Fruit fly (Drosophila melanogaster) whole organism, prepupa: ENCODE data around the gene CG14721.

Experiments used
- CG10631 ChIP-seq: fragments of 200-800 bp; sonication (Bioruptor generic); optimal IDR thresholded peaks from 2 replicates; lab custom pipeline; 2016; ENCODE audit warnings: missing biosample characterization, missing genetic modification characterization
- CG11294 ChIP-seq: fragments of 200-800 bp; sonication (Bioruptor generic); IDR thresholded peaks from 2 replicates; pipeline ENCODE4 v1.3.6; 2022; ENCODE audit warnings: missing biosample characterization, missing genetic modification characterization
- CG11762 ChIP-seq: fragments of 200-800 bp; sonication (Bioruptor generic); optimal IDR thresholded peaks from 3 replicates; lab custom pipeline; 2016; ENCODE audit warnings: missing biosample characterization, missing genetic modification characterization; ENCODE audit not compliant: insufficient read depth
- CG15336 ChIP-seq: fragments of 200-800 bp; sonication (Bioruptor generic); IDR thresholded peaks from 2 replicates; pipeline ENCODE4 v1.3.6; 2022; ENCODE audit warnings: missing biosample characterization, missing genetic modification characterization
- CG16779 ChIP-seq: fragments of 200-800 bp; sonication (Bioruptor generic); optimal IDR thresholded peaks from 3 replicates; lab custom pipeline; 2017; ENCODE audit warnings: missing biosample characterization, mild to moderate bottlenecking, missing genetic modification characterization
- CG3032 ChIP-seq: fragments of 200-800 bp; optimal IDR thresholded peaks from 2 replicates; lab custom pipeline; 2019; ENCODE audit warnings: missing biosample characterization, mild to moderate bottlenecking, missing genetic modification characterization, moderate library complexity
- CG32006 ChIP-seq: fragments of 200-800 bp; sonication (Bioruptor generic); optimal IDR thresholded peaks from 3 replicates; lab custom pipeline; 2017; ENCODE audit warnings: missing biosample characterization, mild to moderate bottlenecking, missing genetic modification characterization
- CG3919 ChIP-seq: fragments of 200-800 bp; sonication (Bioruptor generic); optimal IDR thresholded peaks from 3 replicates; lab custom pipeline; 2016; ENCODE audit warnings: missing biosample characterization, missing genetic modification characterization
- CG4318 ChIP-seq: fragments of 200-800 bp; sonication (Bioruptor generic); optimal IDR thresholded peaks from 3 replicates; lab custom pipeline; 2017; ENCODE audit warnings: missing biosample characterization, mild to moderate bottlenecking, missing genetic modification characterization
- CG6163 ChIP-seq: fragments of 200-800 bp; sonication (Bioruptor generic); IDR thresholded peaks from 3 replicates; pipeline ENCODE4 v1.3.6; 2022; ENCODE audit warnings: missing biosample characterization, missing genetic modification characterization
- CG6792 ChIP-seq: fragments of 200-800 bp; sonication (Bioruptor generic); optimal IDR thresholded peaks from 3 replicates; lab custom pipeline; 2016; ENCODE audit warnings: missing biosample characterization, missing genetic modification characterization
- CG6808 ChIP-seq: fragments of 200-800 bp; sonication (Bioruptor generic); optimal IDR thresholded peaks from 3 replicates; lab custom pipeline; 2017; ENCODE audit warnings: missing biosample characterization, missing genetic modification characterization, mild to moderate bottlenecking, moderate library complexity, missing genetic modification reagents
- CG8119 ChIP-seq: fragments of 200-800 bp; sonication (Bioruptor generic); IDR thresholded peaks from 3 replicates; pipeline ENCODE4 v1.3.6; 2022; ENCODE audit warnings: missing biosample characterization, missing genetic modification characterization
- CG8319 ChIP-seq: fragments of 200-800 bp; sonication (Bioruptor generic); optimal IDR thresholded peaks from 3 replicates; lab custom pipeline; 2016; ENCODE audit warnings: missing biosample characterization, missing genetic modification characterization
- CG8632 ChIP-seq: fragments of 200-800 bp; sonication (Bioruptor generic); optimal IDR thresholded peaks from 3 replicates; lab custom pipeline; 2016; ENCODE audit warnings: missing biosample characterization, missing genetic modification characterization
- Eip75B ChIP-seq: fragments of 200-800 bp; sonication (Bioruptor generic); optimal IDR thresholded peaks from 3 replicates; lab custom pipeline; 2016; ENCODE audit warnings: missing biosample characterization, missing genetic modification characterization
- Eip78C ChIP-seq: fragments of 200-800 bp; sonication (Bioruptor generic); peaks from one replicate; lab custom pipeline; 2016; ENCODE audit warnings: missing biosample characterization, missing genetic modification characterization
- Eip93F ChIP-seq: fragments of 200-800 bp; sonication (Bioruptor generic); optimal IDR thresholded peaks from 2 replicates; lab custom pipeline; 2016; ENCODE audit warnings: missing biosample characterization, mild to moderate bottlenecking, missing genetic modification characterization
- Ets21C ChIP-seq: fragments of 200-800 bp; sonication (Bioruptor generic); optimal IDR thresholded peaks from 3 replicates; lab custom pipeline; 2016; ENCODE audit warnings: missing biosample characterization, missing genetic modification characterization
- Gug ChIP-seq: fragments of 200-800 bp; sonication (Bioruptor generic); IDR thresholded peaks from 2 replicates; pipeline ENCODE4 v1.3.6; 2022; ENCODE audit warnings: missing biosample characterization, missing genetic modification characterization
- OdsH ChIP-seq: fragments of 200-800 bp; sonication (Bioruptor generic); optimal IDR thresholded peaks from 3 replicates; lab custom pipeline; 2016; ENCODE audit warnings: missing biosample characterization, missing genetic modification characterization
- Smox ChIP-seq: fragments of 200-800 bp; sonication (Bioruptor generic); optimal IDR thresholded peaks from 3 replicates; lab custom pipeline; 2016; ENCODE audit warnings: missing biosample characterization, missing genetic modification characterization
- Sox102F ChIP-seq: fragments of 200-800 bp; sonication (Bioruptor generic); optimal IDR thresholded peaks from 2 replicates; lab custom pipeline; 2016; ENCODE audit warnings: missing biosample characterization, mild to moderate bottlenecking, missing genetic modification characterization
- Sox14 ChIP-seq: fragments of 200-800 bp; sonication (Bioruptor generic); optimal IDR thresholded peaks from 3 replicates; lab custom pipeline; 2016; ENCODE audit warnings: missing biosample characterization, missing genetic modification characterization
- Sox15 ChIP-seq: fragments of 200-800 bp; sonication (Bioruptor generic); optimal IDR thresholded peaks from 3 replicates; lab custom pipeline; 2016; ENCODE audit warnings: missing biosample characterization, missing genetic modification characterization
- achi ChIP-seq: fragments of 200-800 bp; sonication (Bioruptor generic); optimal IDR thresholded peaks from 3 replicates; lab custom pipeline; 2016; ENCODE audit warnings: missing biosample characterization, missing genetic modification characterization
- acj6 ChIP-seq: fragments of 200-800 bp; sonication (Bioruptor generic); optimal IDR thresholded peaks from 3 replicates; lab custom pipeline; 2016; ENCODE audit warnings: missing biosample characterization, missing genetic modification characterization
- dac ChIP-seq: fragments of 200-800 bp; sonication (Bioruptor generic); optimal IDR thresholded peaks from 2 replicates; lab custom pipeline; 2017; ENCODE audit warnings: missing biosample characterization, mild to moderate bottlenecking, missing genetic modification characterization
- dsx ChIP-seq: fragments of 200-800 bp; optimal IDR thresholded peaks from 3 replicates; lab custom pipeline; 2019; ENCODE audit warnings: missing biosample characterization, mild to moderate bottlenecking, missing genetic modification characterization, moderate library complexity; ENCODE audit not compliant: poor library complexity, severe bottlenecking
- esn ChIP-seq: fragments of 200-800 bp; sonication (Bioruptor generic); optimal IDR thresholded peaks from 2 replicates; lab custom pipeline; 2016; ENCODE audit warnings: missing biosample characterization, mild to moderate bottlenecking, missing genetic modification characterization, moderate library complexity
- fd85E ChIP-seq: fragments of 200-800 bp; sonication (Bioruptor generic); optimal IDR thresholded peaks from 3 replicates; lab custom pipeline; 2016; ENCODE audit warnings: missing biosample characterization, missing genetic modification characterization
- net ChIP-seq: fragments of 200-800 bp; sonication (Bioruptor generic); optimal IDR thresholded peaks from 3 replicates; lab custom pipeline; 2016; ENCODE audit warnings: missing biosample characterization, missing genetic modification characterization
- pdm3 ChIP-seq: fragments of 200-800 bp; sonication (Bioruptor generic); optimal IDR thresholded peaks from 3 replicates; lab custom pipeline; 2016; ENCODE audit warnings: missing biosample characterization, missing genetic modification characterization
- salr ChIP-seq, 2 experiments: fragments of 200-800 bp; sonication (Bioruptor generic); optimal IDR thresholded peaks; 3 replicates each; lab custom pipeline; 2016 to 2018; ENCODE audit warnings: missing biosample characterization in 2 of 2, missing genetic modification characterization in 2 of 2, mild to moderate bottlenecking in 1 of 2
- spab ChIP-seq: fragments of 200-800 bp; sonication (Bioruptor generic); optimal IDR thresholded peaks from 2 replicates; lab custom pipeline; 2017; ENCODE audit warnings: missing biosample characterization, mild to moderate bottlenecking, missing genetic modification characterization, missing genetic modification reagents
- ss ChIP-seq, 2 experiments: fragments of 200-800 bp; sonication (Bioruptor generic); optimal IDR thresholded peaks; 2 replicates in 1 of 2; 3 replicates in 1 of 2; lab custom pipeline; 2017 to 2018; ENCODE audit warnings: mild to moderate bottlenecking in 2 of 2, missing biosample characterization in 2 of 2, missing genetic modification characterization in 2 of 2, moderate library complexity in 1 of 2
- svp ChIP-seq: fragments of 200-800 bp; sonication (Bioruptor generic); peaks from one replicate; lab custom pipeline; 2016; ENCODE audit warnings: missing biosample characterization, missing genetic modification characterization
- vri ChIP-seq: fragments of 200-800 bp; sonication (Bioruptor generic); optimal IDR thresholded peaks from 3 replicates; lab custom pipeline; 2016; ENCODE audit warnings: missing biosample characterization, mild to moderate bottlenecking, missing genetic modification characterization

The CG14721 gene

DNA sequence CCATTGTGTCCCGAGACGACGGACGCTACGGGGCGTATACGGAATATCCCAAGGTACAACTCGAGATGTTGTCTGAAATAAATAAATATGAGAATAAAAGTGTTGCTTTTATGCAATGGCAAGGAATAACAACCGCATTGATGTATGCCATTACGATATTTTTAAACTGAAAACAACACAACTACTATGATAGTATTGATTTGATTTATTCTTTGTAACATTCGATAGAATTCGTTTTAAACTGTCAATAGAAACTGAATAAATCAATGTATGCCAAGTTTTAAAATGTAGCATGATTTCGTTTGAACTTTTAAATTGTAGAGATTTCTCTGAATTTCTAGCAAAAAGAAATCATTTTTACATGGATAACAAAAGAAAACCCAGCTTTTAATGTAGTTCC is 39.0 kb upstream of the CG14721 start, which contains the start of gene CG14717:
Gene CG14717, plus strand, starts transcription at position 301 of the 400 bp plus-strand sequence.
- TF ChIP-seq Sox15, result no peak
- TF ChIP-seq CG8632 (GFP tag; lab: Kevin White, UChicago), result no peak
- TF ChIP-seq Gug (GFP tag; lab: Robert Waterston, UW), result no peak
- TF ChIP-seq Eip78C (GFP tag; lab: Kevin White, UChicago), result no peak
- no peak for TF ChIP-seq CG6163 (GFP tag; lab: Robert Waterston, UW)
- no peak for TF ChIP-seq CG11294 (GFP tag; lab: Robert Waterston, UW)
- no peak for TF ChIP-seq CG3919 (GFP tag; lab: Kevin White, UChicago)
- TF ChIP-seq CG11762 (GFP tag; lab: Kevin White, UChicago), result no peak
- no peak for TF ChIP-seq Eip93F (GFP tag; lab: Kevin White, UChicago)
- TF ChIP-seq CG8119 (GFP tag; lab: Robert Waterston, UW), result no peak

DNA sequence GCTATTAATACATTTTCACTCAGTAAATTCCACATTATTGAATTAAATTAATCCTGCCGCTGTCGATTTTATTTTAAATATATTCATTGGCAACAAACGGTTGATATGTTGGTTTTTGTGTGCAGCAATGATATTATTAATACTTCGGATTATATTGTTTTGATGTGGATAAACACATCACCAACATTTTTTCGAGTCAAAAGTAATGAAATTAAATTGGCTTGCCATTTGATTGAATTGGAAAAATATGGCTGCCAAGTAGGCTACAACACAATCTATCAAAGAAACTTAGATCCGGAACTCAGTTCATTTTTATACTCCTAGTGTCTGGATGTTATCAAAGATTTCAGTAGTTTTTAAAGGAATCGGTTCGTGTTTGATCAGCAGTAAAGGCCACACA is 34.9 kb upstream of the CG14721 start, which contains the start of gene CG14718:
Gene CG14718, plus strand, starts transcription at position 301 of the 400 bp plus-strand sequence.
- TF ChIP-seq net (no peak), CG11294 (GFP tag; lab: Robert Waterston, UW) (no peak), pdm3 (GFP tag; lab: Kevin White, UChicago) (no peak), acj6 (GFP tag; lab: Kevin White, UChicago) (no peak), fd85E (no peak), CG10631 (no peak), achi (no peak), CG3919 (GFP tag; lab: Kevin White, UChicago) (no peak), Sox102F (no peak), Eip78C (GFP tag; lab: Kevin White, UChicago) (no peak), Smox (GFP tag; lab: Kevin White, UChicago) (no peak), CG15336 (GFP tag; lab: Robert Waterston, UW) (no peak), salr (GFP tag; optimal IDR thresholded peaks at IDR 0.05; lab: Kevin White, UChicago) (no peak), CG16779 (tag; lab: Kevin White, UChicago) (no peak), Sox14 (no peak), svp (GFP tag; lab: Kevin White, UChicago) (no peak), CG8319 (GFP tag; lab: Kevin White, UChicago) (no peak), Eip93F (GFP tag; lab: Kevin White, UChicago) (no peak)

DNA sequence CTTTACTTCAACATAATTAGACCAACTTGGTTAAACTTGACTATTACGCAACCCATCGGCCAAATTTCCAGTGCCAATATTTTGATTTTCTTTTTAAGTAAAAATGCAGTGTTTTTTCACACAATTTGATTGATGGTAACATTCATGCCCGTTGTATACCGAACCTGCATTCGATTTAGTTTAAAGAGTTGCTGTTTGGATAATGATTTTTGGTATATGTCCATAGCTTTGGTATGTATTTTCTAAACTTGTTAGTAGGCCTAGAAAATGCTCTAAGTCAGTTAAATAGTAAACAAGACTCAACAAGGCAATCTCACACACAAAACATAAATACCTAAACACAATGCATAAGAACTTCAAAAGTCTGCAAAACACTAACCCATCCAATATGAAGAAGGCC is 31.5 kb upstream of the CG14721 start, which contains the start of gene I-t:
Gene I-t, plus strand, starts transcription at position 301 of the 400 bp plus-strand sequence.
- TF ChIP-seq CG6792 (GFP tag; lab: Kevin White, UChicago) (no peak), acj6 (GFP tag; lab: Kevin White, UChicago) (no peak), Ets21C (GFP tag; lab: Kevin White, UChicago) (no peak), OdsH (no peak), fd85E (no peak), spab (GFP tag; lab: Kevin White, UChicago) (no peak), pdm3 (GFP tag; lab: Kevin White, UChicago) (no peak), CG4318 (no peak), esn (GFP tag; lab: Kevin White, UChicago) (no peak), dsx (no peak), vri (GFP tag; lab: Kevin White, UChicago) (no peak), CG6808 (GFP tag; lab: Kevin White, UChicago) (no peak), ss (GFP tag; optimal IDR thresholded peaks at IDR 0.05; lab: Kevin White, UChicago) (no peak), CG32006 (GFP tag; lab: Kevin White, UChicago) (no peak), Eip75B (GFP tag; lab: Kevin White, UChicago) (no peak), Gug (GFP tag; lab: Robert Waterston, UW) (no peak), CG11294 (GFP tag; lab: Robert Waterston, UW) (no peak)
- TF ChIP-seq, all 60 proteins: peak for 0

DNA sequence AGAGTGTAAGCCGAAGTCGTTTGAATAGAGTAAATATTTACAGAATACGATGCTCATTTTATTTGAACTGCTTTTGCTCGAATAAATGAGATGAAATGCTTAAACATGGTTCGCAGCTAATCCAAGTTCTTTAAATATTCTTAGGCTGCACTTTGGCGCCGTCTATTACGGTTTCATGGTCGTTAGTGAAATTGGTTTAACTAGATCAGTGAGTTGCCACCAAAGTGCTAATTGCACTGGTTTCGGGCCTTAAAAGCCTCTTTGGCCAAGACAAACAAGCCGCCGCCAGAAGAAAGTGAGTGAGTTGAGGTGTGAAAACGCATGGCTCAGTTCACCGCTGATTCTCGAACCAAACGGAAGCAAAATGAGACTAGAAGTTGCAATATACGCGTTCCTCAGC is 23.9 kb upstream of the CG14721 start, which contains the start of gene CG14720:
Gene CG14720, plus strand, starts transcription at position 301 of the 400 bp plus-strand sequence.
- TF ChIP-seq CG3032 (tag; lab: Kevin White, UChicago) (no peak), svp (GFP tag; lab: Kevin White, UChicago) (peak; percentile 43), dac (GFP tag; lab: Kevin White, UChicago) (no peak), CG3919 (GFP tag; lab: Kevin White, UChicago) (no peak)
- TF ChIP-seq, all 60 proteins: peak for 1
